Worm (Caenorhabditis elegans) whole organism, late embryonic: ENCODE results near the gene K07H8.9.

Experiments used
- C08G9.2 ChIP-seq: sonication (generic microtip); optimal IDR thresholded peaks from 2 replicates; lab custom pipeline; 2016; ENCODE audit warnings: mild to moderate bottlenecking, missing genetic modification characterization, moderate library complexity, missing compliant biosample characterization
- C38D4.7 ChIP-seq: fragments of 200-800 bp; sonication (Bioruptor generic); optimal IDR thresholded peaks from 2 replicates; lab custom pipeline; 2018; ENCODE audit warnings: mild to moderate bottlenecking, missing genetic modification characterization, moderate library complexity, missing compliant biosample characterization
- K02D7.2 ChIP-seq: sonication (generic microtip); optimal IDR thresholded peaks from 2 replicates; lab custom pipeline; 2017; ENCODE audit warnings: mild to moderate bottlenecking, missing genetic modification characterization, missing compliant biosample characterization
- ahr-1 ChIP-seq: sonication (generic microtip); optimal IDR thresholded peaks from 2 replicates; lab custom pipeline; 2016; ENCODE audit warnings: missing genetic modification characterization, missing compliant biosample characterization
- ceh-18 ChIP-seq: sonication (generic microtip); optimal IDR thresholded peaks from 2 replicates; lab custom pipeline; 2016; ENCODE audit warnings: missing genetic modification characterization, missing compliant biosample characterization
- ceh-22 ChIP-seq: sonication (generic microtip); optimal IDR thresholded peaks from 2 replicates; lab custom pipeline; 2017; ENCODE audit warnings: missing biosample characterization, missing genetic modification characterization
- ceh-24 ChIP-seq: sonication (generic microtip); optimal IDR thresholded peaks from 2 replicates; lab custom pipeline; 2016; ENCODE audit warnings: mild to moderate bottlenecking, missing genetic modification characterization, missing compliant biosample characterization
- ceh-30 ChIP-seq: fragments of 150-350 bp; optimal IDR thresholded peaks from 2 replicates; lab custom pipeline; 2014; ENCODE audit warnings: missing biosample characterization, missing genetic modification characterization
- ceh-34 ChIP-seq: sonication (generic microtip); optimal IDR thresholded peaks from 2 replicates; lab custom pipeline; 2016; ENCODE audit warnings: mild to moderate bottlenecking, missing genetic modification characterization, missing compliant biosample characterization
- ceh-9 ChIP-seq: sonication (generic microtip); optimal IDR thresholded peaks from 2 replicates; lab custom pipeline; 2016; ENCODE audit warnings: mild to moderate bottlenecking, missing genetic modification characterization, inconsistent platforms, missing compliant biosample characterization
- che-1 ChIP-seq: sonication (generic microtip); optimal IDR thresholded peaks from 2 replicates; lab custom pipeline; 2016; ENCODE audit warnings: mild to moderate bottlenecking, missing genetic modification characterization, missing compliant biosample characterization
- dve-1 ChIP-seq: sonication (generic microtip); optimal IDR thresholded peaks from 2 replicates; lab custom pipeline; 2017; ENCODE audit warnings: antibody characterized with exemption, mild to moderate bottlenecking, missing genetic modification characterization, missing compliant biosample characterization
- elt-2 ChIP-seq: sonication (generic microtip); optimal IDR thresholded peaks from 2 replicates; lab custom pipeline; 2016; ENCODE audit warnings: missing genetic modification reagents, missing genetic modification characterization, missing compliant biosample characterization
- eyg-1 ChIP-seq: sonication (generic microtip); optimal IDR thresholded peaks from 2 replicates; lab custom pipeline; 2016; ENCODE audit warnings: missing genotype, missing genetic modification characterization, missing compliant biosample characterization
- fax-1 ChIP-seq: sonication (generic microtip); optimal IDR thresholded peaks from 2 replicates; lab custom pipeline; 2016; ENCODE audit warnings: missing genotype, missing genetic modification characterization, missing compliant biosample characterization
- fkh-10 ChIP-seq: fragments of 150-350 bp; optimal IDR thresholded peaks from 2 replicates; lab custom pipeline; 2014; ENCODE audit warnings: missing biosample characterization, missing genetic modification reagents, missing genetic modification characterization
- fkh-6 ChIP-seq: sonication (generic microtip); optimal IDR thresholded peaks from 2 replicates; lab custom pipeline; 2016; ENCODE audit warnings: missing genetic modification characterization, missing compliant biosample characterization
- hlh-8 ChIP-seq: sonication (generic microtip); optimal IDR thresholded peaks from 2 replicates; lab custom pipeline; 2016; ENCODE audit warnings: missing genotype, missing genetic modification characterization, missing compliant biosample characterization
- lim-6 ChIP-seq: sonication (generic microtip); optimal IDR thresholded peaks from 2 replicates; lab custom pipeline; 2016; ENCODE audit warnings: missing genetic modification characterization, missing compliant biosample characterization
- lin-11 ChIP-seq: fragments of 200-800 bp; sonication (Bioruptor generic); optimal IDR thresholded peaks from 2 replicates; lab custom pipeline; 2018; ENCODE audit warnings: mild to moderate bottlenecking, missing genetic modification characterization, missing compliant biosample characterization
- nfya-1 ChIP-seq: sonication (generic microtip); optimal IDR thresholded peaks from 2 replicates; lab custom pipeline; 2017; ENCODE audit warnings: missing genetic modification characterization, mild to moderate bottlenecking, missing compliant biosample characterization, antibody characterized with exemption, moderate library complexity
- nhr-232 ChIP-seq: sonication (generic microtip); optimal IDR thresholded peaks from 2 replicates; lab custom pipeline; 2016; ENCODE audit warnings: missing genetic modification characterization, missing compliant biosample characterization
- odd-2 ChIP-seq: sonication (generic microtip); optimal IDR thresholded peaks from 2 replicates; lab custom pipeline; 2017; ENCODE audit warnings: antibody characterized with exemption, mild to moderate bottlenecking, missing genetic modification characterization, missing compliant biosample characterization
- pag-3 ChIP-seq: sonication (generic microtip); optimal IDR thresholded peaks from 2 replicates; lab custom pipeline; 2016; ENCODE audit warnings: missing compliant biosample characterization, missing genetic modification characterization, borderline replicate concordance
- pat-9 ChIP-seq: fragments of 200-800 bp; sonication (Bioruptor generic); optimal IDR thresholded peaks from 2 replicates; lab custom pipeline; 2018; ENCODE audit warnings: mild to moderate bottlenecking, missing genetic modification characterization, moderate library complexity, missing compliant biosample characterization
- pha-2 ChIP-seq: sonication (generic microtip); optimal IDR thresholded peaks from 2 replicates; lab custom pipeline; 2017; ENCODE audit warnings: mild to moderate bottlenecking, missing genetic modification characterization, missing compliant biosample characterization
- pqm-1 ChIP-seq: sonication (generic microtip); optimal IDR thresholded peaks from 2 replicates; lab custom pipeline; 2016; ENCODE audit warnings: missing genetic modification characterization, missing compliant biosample characterization
- pros-1 ChIP-seq: fragments of 150-350 bp; optimal IDR thresholded peaks from 2 replicates; lab custom pipeline; 2014; ENCODE audit warnings: missing biosample characterization, missing genetic modification reagents, missing genetic modification characterization
- rnt-1 ChIP-seq: sonication (generic microtip); optimal IDR thresholded peaks from 2 replicates; lab custom pipeline; 2016; ENCODE audit warnings: missing genetic modification characterization, missing compliant biosample characterization
- sdc-2 ChIP-seq: sonication (generic microtip); optimal IDR thresholded peaks from 2 replicates; lab custom pipeline; 2016; ENCODE audit warnings: missing genotype, missing genetic modification characterization, missing compliant biosample characterization
- sox-2 ChIP-seq: fragments of 200-800 bp; sonication (Bioruptor generic); IDR thresholded peaks from 2 replicates; pipeline ENCODE4 v1.3.6; 2022; ENCODE audit warnings: missing genetic modification reagents, missing genetic modification characterization, missing compliant biosample characterization
- sox-4 ChIP-seq: sonication (generic microtip); optimal IDR thresholded peaks from 2 replicates; lab custom pipeline; 2017; ENCODE audit warnings: mild to moderate bottlenecking, missing genetic modification characterization, inconsistent platforms, missing compliant biosample characterization
- tbx-2 ChIP-seq: sonication (generic microtip); optimal IDR thresholded peaks from 2 replicates; lab custom pipeline; 2016; ENCODE audit warnings: missing genetic modification characterization, missing compliant biosample characterization
- unc-3 ChIP-seq, 2 experiments: fragments of 200-800 bp in 1 of 2; sonication (Bioruptor generic) in 1 of 2; sonication (generic microtip) in 1 of 2; conservative IDR thresholded peaks in 1 of 2; optimal IDR thresholded peaks in 1 of 2; 2 replicates each; pipeline versions ENCODE4 v1.3.6 to Lab custom; 2016 to 2022; ENCODE audit warnings: missing compliant biosample characterization in 2 of 2, missing genetic modification characterization in 2 of 2, missing genetic modification reagents in 1 of 2
- unc-42 ChIP-seq: sonication (generic microtip); optimal IDR thresholded peaks from 2 replicates; lab custom pipeline; 2016; ENCODE audit warnings: missing genotype, missing genetic modification characterization, missing compliant biosample characterization

Gene K07H8.9

ce11 chrIV:8317800-8318199 is 31.5 kb upstream of the K07H8.9 start:
- TF ChIP-seq pag-3 (tag; lab: Kevin White, UChicago) (no peak), ceh-18 (no peak), hlh-8 (tag; lab: Kevin White, UChicago) (no peak), pqm-1 (tag; lab: Kevin White, UChicago) (no peak), nfya-1 (no peak), che-1 (tag; lab: Kevin White, UChicago) (no peak), sdc-2 (tag; lab: Kevin White, UChicago) (no peak), tbx-2 (tag; lab: Kevin White, UChicago) (no peak), ceh-9 (tag; lab: Kevin White, UChicago) (no peak), unc-3 (GFP tag; conservative IDR thresholded peaks at IDR 0.05; lab: Robert Waterston, UW) (no peak), unc-3 (tag; optimal IDR thresholded peaks at IDR 0.05; lab: Kevin White, UChicago) (no peak), pha-2 (no peak), pat-9 (no peak)

ce11 chrIV:8312846-8313245 is 26.6 kb upstream of the K07H8.9 start, which contains the start of gene F35H10.10:
TSS of gene F35H10.10 (minus strand) at chrIV:8312946.
- no peak for TF ChIP-seq eyg-1 (tag; lab: Kevin White, UChicago)
- TF ChIP-seq dve-1 (tag; lab: Kevin White, UChicago), result no peak
- no peak for TF ChIP-seq ceh-24
- TF ChIP-seq lim-6 (tag; lab: Kevin White, UChicago), result no peak
- TF ChIP-seq fax-1 (tag; lab: Kevin White, UChicago), result no peak
- TF ChIP-seq pros-1, result no peak
- TF ChIP-seq unc-42, result no peak
- no peak for TF ChIP-seq C08G9.2 (tag; lab: Kevin White, UChicago)
- TF ChIP-seq nhr-232 (tag; lab: Kevin White, UChicago), result no peak
- TF ChIP-seq fkh-10, result no peak
- no peak for TF ChIP-seq sox-4 (tag; lab: Kevin White, UChicago)
- TF ChIP-seq elt-2 (tag; lab: Kevin White, UChicago), result no peak
- TF ChIP-seq C38D4.7 (GFP tag; lab: Kevin White, UChicago), result no peak
- TF ChIP-seq rnt-1 (tag; lab: Kevin White, UChicago), result no peak
- no peak for TF ChIP-seq ahr-1 (tag; lab: Kevin White, UChicago)
- no peak for TF ChIP-seq lin-11 (tag; lab: Kevin White, UChicago)
- TF ChIP-seq ceh-18, result no peak

- TF ChIP-seq nfya-1 (no peak), C38D4.7 (GFP tag; lab: Kevin White, UChicago) (no peak)
These were observed 25.8 kb upstream of the K07H8.9 start for ce11 chrIV:8312105-8312504.

- no peak for TF ChIP-seq ceh-34 (tag; lab: Kevin White, UChicago)
These were observed 21.1 kb upstream of the K07H8.9 start for ce11 chrIV:8307408-8307807.

ce11 chrIV:8303668-8304067 is 17.4 kb upstream of the K07H8.9 start, which contains the start of gene vha-5:
TSS of gene vha-5 (plus strand) at chrIV:8303968.
- TF ChIP-seq odd-2 (tag; lab: Kevin White, UChicago), result no peak

ce11 chrIV:8302648-8303161 is 16.4 kb upstream of the K07H8.9 start:
- TF ChIP-seq ceh-30 (tag; lab: Kevin White, UChicago) (no peak), K02D7.2 (tag; lab: Kevin White, UChicago) (no peak), ceh-22 (tag; lab: Kevin White, UChicago) (no peak), sox-2 (GFP tag; lab: Robert Waterston, UW) (no peak), C38D4.7 (GFP tag; lab: Kevin White, UChicago) (no peak), fkh-6 (tag; lab: Kevin White, UChicago) (no peak)
